Worm (Caenorhabditis elegans): ENCODE data around the gene srh-219.

srh-219 gene

ce11 chrV:15499099-15499498 lies 3.8 kb downstream of the srh-219 start:
- TF ChIP-seq atf-7 (tag; optimal IDR thresholded peaks at IDR 0.05) (peak; percentile 48), hmg-1.2 (GFP tag; IDR thresholded peaks at IDR 0.05) (peak; percentile 61; the same call in 1 of the 2 replicates), F10E7.11 (tag; optimal IDR thresholded peaks at IDR 0.05) (no peak)

- no peak for TF ChIP-seq ccch-3 (GFP tag; optimal IDR thresholded peaks at IDR 0.05)
- TF ChIP-seq tbp1 (GFP tag; optimal IDR thresholded peaks at IDR 0.05) = no peak
Measured at ce11 chrV:15503603-15504002, 8.3 kb downstream of the srh-219 start.

ce11 chrV:15505068-15505467 lies 9.8 kb downstream of the srh-219 start:
- TF ChIP-seq athp-1 (tag; optimal IDR thresholded peaks at IDR 0.05) = peak; percentile 52
- peak; percentile 57 for TF ChIP-seq lin-54 (GFP tag; optimal IDR thresholded peaks at IDR 0.05)
- TF ChIP-seq D2030.7 (GFP tag; IDR thresholded peaks at IDR 0.05) = peak; percentile 75
- peak; percentile 62; the same call in 1 of the 2 replicates for TF ChIP-seq pbrm-1 (GFP tag; IDR thresholded peaks at IDR 0.05)
- peak; percentile 93 for TF ChIP-seq tbp1 (GFP tag; optimal IDR thresholded peaks at IDR 0.05)
- 0 out of 2 replicates have a peak, but pooled peaks have one; percentile 52 for TF ChIP-seq nfyb-1 (GFP tag; IDR thresholded peaks at IDR 0.05)
- peak; percentile 70; the same call in 1 of the 2 replicates for TF ChIP-seq ztf-28 (GFP tag; IDR thresholded peaks at IDR 0.05)
- peak; percentile 20 for TF ChIP-seq him-1 (tag; optimal IDR thresholded peaks at IDR 0.05)
- TF ChIP-seq nhr-90 (tag; optimal IDR thresholded peaks at IDR 0.05) = peak; percentile 38
- TF ChIP-seq F52B5.7 (tag; optimal IDR thresholded peaks at IDR 0.05) = peak; percentile 53
- TF ChIP-seq lsl-1 (GFP tag; optimal IDR thresholded peaks at IDR 0.05) = peak; percentile 36
- peak; percentile 43; the same call in 1 of the 2 replicates for TF ChIP-seq K11D2.4 (GFP tag; IDR thresholded peaks at IDR 0.05)
- peak; percentile 32; the same call in 1 of the 2 replicates for TF ChIP-seq F33H1.4 (GFP tag; IDR thresholded peaks at IDR 0.05)
- TF ChIP-seq nhr-120 (GFP tag; IDR thresholded peaks at IDR 0.05) = 0 out of 2 replicates have a peak, but pooled peaks have one; percentile 30
- peak; percentile 7 for TF ChIP-seq attf-5 (GFP tag; optimal IDR thresholded peaks at IDR 0.05)
- TF ChIP-seq sdz-38 (tag; optimal IDR thresholded peaks at IDR 0.05) = no peak
- peak; percentile 44 for TF ChIP-seq ceh-27 (GFP tag; optimal IDR thresholded peaks at IDR 0.05)
- peak; percentile 19 for TF ChIP-seq chd-7 (tag; optimal IDR thresholded peaks at IDR 0.05)
- peak in 1 of 2 experiments; percentile 14 for TF ChIP-seq let-607 (tag; optimal IDR thresholded peaks at IDR 0.05)
- no peak for TF ChIP-seq K12H6.12 (tag; optimal IDR thresholded peaks at IDR 0.05)
- TF ChIP-seq ekl-4 (GFP tag; IDR thresholded peaks at IDR 0.05) = 0 out of 2 replicates have a peak, but pooled peaks have one; percentile 15
- TF ChIP-seq dox-1 (GFP tag; IDR thresholded peaks at IDR 0.05) = peak; percentile 63
- TF ChIP-seq cebp-1 (GFP tag; IDR thresholded peaks at IDR 0.05) = peak; percentile 44; the same call in 1 of the 2 replicates
- no peak for TF ChIP-seq cebp-1 (tag; optimal IDR thresholded peaks at IDR 0.05)
- peak; percentile 64 for TF ChIP-seq hmg-1.2 (GFP tag; IDR thresholded peaks at IDR 0.05)
- TF ChIP-seq ztf-26 (tag; optimal IDR thresholded peaks at IDR 0.05) = peak; percentile 22
- TF ChIP-seq hsf-1 (GFP tag; IDR thresholded peaks at IDR 0.05) = 0 out of 2 replicates have a peak, but pooled peaks have one; percentile 42
- TF ChIP-seq attf-6 (GFP tag; IDR thresholded peaks at IDR 0.05) = peak; percentile 33; the same call in 1 of the 2 replicates
- TF ChIP-seq hmg-20 (GFP tag; IDR thresholded peaks at IDR 0.05) = no peak
- no peak for TF ChIP-seq F55B11.4 (tag; optimal IDR thresholded peaks at IDR 0.05; ENCODE audit: borderline replicate concordance, insufficient read depth)
- peak; percentile 24 for TF ChIP-seq ZK185.1 (tag; optimal IDR thresholded peaks at IDR 0.05; ENCODE audit: poor library complexity, severe bottlenecking)
- no peak for TF ChIP-seq ceh-91 (GFP tag; IDR thresholded peaks at IDR 0.05)
- TF ChIP-seq nhr-80 (tag; optimal IDR thresholded peaks at IDR 0.05) = peak; percentile 24
- peak; percentile 71; the same call in 1 of the 2 replicates for TF ChIP-seq Y56A3A.18 (GFP tag; IDR thresholded peaks at IDR 0.05)
- peak; percentile 10 for TF ChIP-seq somi-1 (GFP tag; optimal IDR thresholded peaks at IDR 0.05)
- peak; percentile 56; the same call in 1 of the 2 replicates for TF ChIP-seq mcd-1 (GFP tag; IDR thresholded peaks at IDR 0.05)
- no peak for TF ChIP-seq F57C9.4 (tag; optimal IDR thresholded peaks at IDR 0.05)
- TF ChIP-seq rpc-1 (optimal IDR thresholded peaks at IDR 0.05) = peak; percentile 76
- TF ChIP-seq rpc-1 (tag; optimal IDR thresholded peaks at IDR 0.05) = peak; percentile 83
- no peak for TF ChIP-seq akir-1 (GFP tag; optimal IDR thresholded peaks at IDR 0.05)
- TF ChIP-seq ceh-58 (GFP tag; IDR thresholded peaks at IDR 0.05) = 0 out of 2 replicates have a peak, but pooled peaks have one; percentile 62
- peak; percentile 85 for TF ChIP-seq B0261.1 (tag; optimal IDR thresholded peaks at IDR 0.05)

Measured in whole organism, young adult.